Worm (Caenorhabditis elegans) whole organism, L4/young adult: ENCODE data around the gene dhp-2.

Experiments
- W03F9.2 ChIP-seq: fragments of 150-350 bp; optimal IDR thresholded peaks from 2 replicates; lab custom pipeline; 2014; ENCODE audit warnings: missing biosample characterization, missing genetic modification characterization
- him-1 ChIP-seq: sonication (generic microtip); optimal IDR thresholded peaks from 2 replicates; lab custom pipeline; 2016; ENCODE audit warnings: missing genotype, missing genetic modification reagents, missing genetic modification characterization, missing compliant biosample characterization

DNA sequence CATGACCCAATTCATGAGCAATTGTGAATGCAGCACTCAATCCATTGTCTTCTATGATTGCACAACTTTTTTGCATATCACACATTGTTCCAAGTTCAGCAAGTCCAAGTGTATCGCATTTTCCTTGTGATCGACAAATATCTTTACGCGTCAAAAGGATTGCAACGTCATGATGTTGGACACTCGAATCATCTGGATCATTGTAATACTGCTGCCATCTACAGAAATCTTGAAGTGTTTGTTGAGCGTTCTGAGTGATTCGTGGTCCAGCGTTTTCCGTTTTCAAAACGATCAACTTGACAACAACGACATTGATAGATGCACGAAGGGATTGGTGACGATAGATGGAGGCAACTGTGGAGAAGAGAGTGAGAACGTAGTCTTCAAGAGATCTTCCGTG lies 34.7 kb upstream of the dhp-2 start:
- TF ChIP-seq him-1 (tag; lab: Kevin White, UChicago) (no peak), W03F9.2 (tag; lab: Kevin White, UChicago) (no peak)
